Fruit fly (Drosophila melanogaster): ENCODE results near the gene CG14989.

DNA sequence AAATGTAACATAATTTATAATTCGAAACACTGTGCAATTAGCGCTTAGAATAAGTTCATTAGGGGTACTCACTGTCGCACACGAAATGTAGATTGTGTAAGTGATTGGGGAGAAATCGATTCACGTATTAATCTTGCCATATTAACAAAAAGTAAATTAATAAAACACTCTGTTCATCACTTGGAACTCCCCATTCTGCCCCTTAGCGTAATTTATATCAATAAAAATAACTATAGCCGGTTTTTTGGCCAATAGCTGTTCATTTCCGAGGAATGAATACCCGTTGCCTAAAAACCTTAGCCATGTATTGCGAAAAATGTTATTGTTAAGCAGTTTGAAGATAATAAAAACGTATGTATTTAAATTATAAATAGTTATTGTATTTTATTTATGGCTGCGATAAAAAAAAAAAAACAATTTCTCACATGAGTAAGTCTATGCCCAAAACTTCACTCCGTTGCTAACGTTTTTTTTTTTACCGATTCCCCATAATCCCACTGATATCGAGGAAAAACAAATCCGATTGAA is 28.0 kb upstream of the CG14989 start, which contains the start of gene Ugt305A1:
- TF ChIP-seq CG17328 (GFP tag; IDR thresholded peaks at IDR 0.05) (no peak), lab (GFP tag; optimal IDR thresholded peaks at IDR 0.05) (no peak), sr (GFP tag; IDR thresholded peaks at IDR 0.05) (no peak), CG7786 (GFP tag; optimal IDR thresholded peaks at IDR 0.05) (no peak)

Measured in whole organism, embryonic.